Fruit fly (Drosophila melanogaster): ENCODE data around the gene CG3277.

dm6 chr2L:3319731-3320295 lies 15.9 kb downstream of the CG3277 start, which contains the start of the genes Fign and CG8837:
- TF ChIP-seq Sox15 (GFP tag; optimal IDR thresholded peaks at IDR 0.05), result no peak
- TF ChIP-seq CG8632 (GFP tag; optimal IDR thresholded peaks at IDR 0.05), result no peak
- no peak for TF ChIP-seq CG11294 (GFP tag; IDR thresholded peaks at IDR 0.05)
- TF ChIP-seq CG10669 (GFP tag; optimal IDR thresholded peaks at IDR 0.05), result no peak
- TF ChIP-seq CG34406 (GFP tag; optimal IDR thresholded peaks at IDR 0.05), result no peak
